Worm (Caenorhabditis elegans): ENCODE measurements around the gene F22H10.3.
A peak's percentile ranks its signal among the peaks of the same experiment; 100 is the strongest.

F22H10.3 gene

ce11 chrX:16711381-16711780 lies 33.9 kb upstream of the F22H10.3 start, which contains the start of gene lgc-53:
Gene lgc-53, plus strand, starts transcription at chrX:16711681.
- TF ChIP-seq madf-2 (tag; optimal IDR thresholded peaks at IDR 0.05) (no peak), hlh-6 (tag; optimal IDR thresholded peaks at IDR 0.05) (no peak), lin-11 (tag; optimal IDR thresholded peaks at IDR 0.05) (no peak), ets-4 (tag; optimal IDR thresholded peaks at IDR 0.05) (no peak), ahr-1 (tag; optimal IDR thresholded peaks at IDR 0.05) (no peak), ceh-9 (tag; optimal IDR thresholded peaks at IDR 0.05) (no peak), gmeb-2 (tag; optimal IDR thresholded peaks at IDR 0.05) (no peak), zip-5 (tag; optimal IDR thresholded peaks at IDR 0.05) (no peak)

ce11 chrX:16705607-16706006 lies 28.1 kb upstream of the F22H10.3 start:
- TF ChIP-seq mec-3 (tag; optimal IDR thresholded peaks at IDR 0.05; ENCODE audit: borderline replicate concordance) (no peak), ama-1 (optimal IDR thresholded peaks at IDR 0.05) (no peak), sdc-2 (tag; optimal IDR thresholded peaks at IDR 0.05) (no peak), sox-4 (tag; optimal IDR thresholded peaks at IDR 0.05) (no peak), elt-2 (tag; optimal IDR thresholded peaks at IDR 0.05) (no peak), pag-3 (tag; optimal IDR thresholded peaks at IDR 0.05; ENCODE audit: borderline replicate concordance) (no peak), unc-55 (GFP tag; optimal IDR thresholded peaks at IDR 0.05) (no peak), hlh-13 (GFP tag; optimal IDR thresholded peaks at IDR 0.05) (no peak), elt-4 (tag; optimal IDR thresholded peaks at IDR 0.05) (no peak), C08G9.2 (tag; optimal IDR thresholded peaks at IDR 0.05) (no peak), nhr-232 (tag; optimal IDR thresholded peaks at IDR 0.05) (no peak), ceh-31 (tag; optimal IDR thresholded peaks at IDR 0.05) (no peak), fkh-6 (tag; optimal IDR thresholded peaks at IDR 0.05) (no peak)

ce11 chrX:16704086-16704485 lies 26.6 kb upstream of the F22H10.3 start:
- TF ChIP-seq unc-55 (GFP tag; optimal IDR thresholded peaks at IDR 0.05) (peak; percentile 87), ceh-22 (tag; optimal IDR thresholded peaks at IDR 0.05) (no peak)

ce11 chrX:16702232-16702631 lies 24.7 kb upstream of the F22H10.3 start, which contains the start of gene F22H10.1:
Gene F22H10.1, plus strand, starts transcription at chrX:16702442.
- TF ChIP-seq pha-2 (tag; optimal IDR thresholded peaks at IDR 0.05) (no peak), nhr-232 (tag; optimal IDR thresholded peaks at IDR 0.05) (no peak), ceh-31 (tag; optimal IDR thresholded peaks at IDR 0.05) (no peak), C38D4.7 (GFP tag; optimal IDR thresholded peaks at IDR 0.05) (no peak), dmd-4 (tag; optimal IDR thresholded peaks at IDR 0.05; ENCODE audit: borderline replicate concordance) (no peak), ztf-16 (tag; optimal IDR thresholded peaks at IDR 0.05) (no peak), zip-5 (tag; optimal IDR thresholded peaks at IDR 0.05) (no peak), ceh-22 (tag; optimal IDR thresholded peaks at IDR 0.05) (no peak), unc-3 (GFP tag; conservative IDR thresholded peaks at IDR 0.05) (no peak), unc-3 (tag; optimal IDR thresholded peaks at IDR 0.05) (no peak), C08G9.2 (tag; optimal IDR thresholded peaks at IDR 0.05) (no peak), nhr-11 (tag; optimal IDR thresholded peaks at IDR 0.05) (no peak)

- TF ChIP-seq hlh-15 (tag; optimal IDR thresholded peaks at IDR 0.05): no peak
- no peak for TF ChIP-seq eyg-1 (tag; optimal IDR thresholded peaks at IDR 0.05)
- TF ChIP-seq hlh-6 (tag; optimal IDR thresholded peaks at IDR 0.05): no peak
- TF ChIP-seq rnt-1 (tag; optimal IDR thresholded peaks at IDR 0.05): no peak
- no peak for TF ChIP-seq Y22D7AL.16 (tag; optimal IDR thresholded peaks at IDR 0.05)
- no peak for TF ChIP-seq nhr-11 (tag; optimal IDR thresholded peaks at IDR 0.05)
- TF ChIP-seq hlh-13 (GFP tag; optimal IDR thresholded peaks at IDR 0.05): no peak
- no peak for TF ChIP-seq ceh-22 (tag; optimal IDR thresholded peaks at IDR 0.05)
- no peak for TF ChIP-seq fax-1 (tag; optimal IDR thresholded peaks at IDR 0.05)
- TF ChIP-seq ets-4 (tag; optimal IDR thresholded peaks at IDR 0.05): no peak
- no peak for TF ChIP-seq odd-2 (tag; optimal IDR thresholded peaks at IDR 0.05)
- TF ChIP-seq ama-1 (optimal IDR thresholded peaks at IDR 0.05): no peak
- TF ChIP-seq fkh-10 (GFP tag; optimal IDR thresholded peaks at IDR 0.05): no peak
- TF ChIP-seq F13H6.1 (tag; optimal IDR thresholded peaks at IDR 0.05): no peak
- no peak for TF ChIP-seq dmd-4 (tag; optimal IDR thresholded peaks at IDR 0.05; ENCODE audit: borderline replicate concordance)
- TF ChIP-seq elt-4 (tag; optimal IDR thresholded peaks at IDR 0.05): no peak
- TF ChIP-seq gmeb-2 (tag; optimal IDR thresholded peaks at IDR 0.05): no peak
- TF ChIP-seq ceh-45 (GFP tag; IDR thresholded peaks at IDR 0.05): no peak
- no peak for TF ChIP-seq ceh-9 (tag; optimal IDR thresholded peaks at IDR 0.05)
- TF ChIP-seq sdc-2 (tag; optimal IDR thresholded peaks at IDR 0.05): no peak
Measured at ce11 chrX:16698074-16698473, 20.6 kb upstream of the F22H10.3 start.

All from whole organism, late embryonic.